Fruit fly (Drosophila melanogaster): ENCODE measurements around the gene tal-1A.

Gene tal-1A

dm6 chr3R:13803892-13804710, 8.8 kb upstream of the tal-1A start (continued):
- TF ChIP-seq p53 (GFP tag; optimal IDR thresholded peaks at IDR 0.05) (no peak), tup (GFP tag; optimal IDR thresholded peaks at IDR 0.05) (no peak), CG7556 (GFP tag; optimal IDR thresholded peaks at IDR 0.05) (peak; percentile 78), CG12071 (GFP tag; optimal IDR thresholded peaks at IDR 0.05) (no peak), NK7.1 (GFP tag; optimal IDR thresholded peaks at IDR 0.05) (no peak), prd (optimal IDR thresholded peaks at IDR 0.05) (no peak), prd (GFP tag; IDR thresholded peaks at IDR 0.05) (no peak), Oaz (GFP tag; IDR thresholded peaks at IDR 0.05) (no peak), dan (GFP tag; IDR thresholded peaks at IDR 0.05) (no peak), wdn (GFP tag; IDR thresholded peaks at IDR 0.05) (no peak), CG2129 (GFP tag; IDR thresholded peaks at IDR 0.05; ENCODE audit: partially characterized antibody) (no peak), CG8290 (GFP tag; optimal IDR thresholded peaks at IDR 0.05) (no peak), CG8290 (tag; optimal IDR thresholded peaks at IDR 0.05) (no peak), fd3F (GFP tag; optimal IDR thresholded peaks at IDR 0.05) (no peak), org-1 (GFP tag; optimal IDR thresholded peaks at IDR 0.05) (peak; percentile 9), CG8924 (tag; optimal IDR thresholded peaks at IDR 0.05) (peak; percentile 58), CG11456 (GFP tag; IDR thresholded peaks at IDR 0.05) (no peak), CG17359 (tag; optimal IDR thresholded peaks at IDR 0.05) (peak; percentile 46), Ets97D (GFP tag; optimal IDR thresholded peaks at IDR 0.05) (no peak), CG15696 (tag; optimal IDR thresholded peaks at IDR 0.05) (no peak), CG14860 (GFP tag; IDR thresholded peaks at IDR 0.05; ENCODE audit: partially characterized antibody) (no peak), CG4360 (GFP tag; IDR thresholded peaks at IDR 0.05) (no peak), Bdp1 (GFP tag; optimal IDR thresholded peaks at IDR 0.05) (no peak), sens-2 (GFP tag; IDR thresholded peaks at IDR 0.05) (no peak), slp2 (GFP tag; optimal IDR thresholded peaks at IDR 0.05) (no peak), CG7987 (GFP tag; optimal IDR thresholded peaks at IDR 0.05) (no peak), CG17568 (GFP tag; optimal IDR thresholded peaks at IDR 0.05) (no peak), E2f1 (GFP tag; IDR thresholded peaks at IDR 0.05) (no peak), CG10209 (GFP tag; optimal IDR thresholded peaks at IDR 0.05) (peak; percentile 40), C15 (GFP tag; IDR thresholded peaks at IDR 0.05) (no peak), Ravus (GFP tag; IDR thresholded peaks at IDR 0.05) (no peak), Side (GFP tag; optimal IDR thresholded peaks at IDR 0.05) (no peak), CG2116 (GFP tag; optimal IDR thresholded peaks at IDR 0.05) (no peak), CG13775 (GFP tag; optimal IDR thresholded peaks at IDR 0.05) (no peak), CG3847 (GFP tag; IDR thresholded peaks at IDR 0.05) (peak; percentile 32; the same call in 1 of the 2 replicates), Dek (tag; optimal IDR thresholded peaks at IDR 0.05) (peak; percentile 29), CG12155 (GFP tag; optimal IDR thresholded peaks at IDR 0.05) (no peak), stc (GFP tag; IDR thresholded peaks at IDR 0.05) (no peak), lilli (GFP tag; optimal IDR thresholded peaks at IDR 0.05) (no peak), onecut (GFP tag; IDR thresholded peaks at IDR 0.05) (peak; percentile 28), CG2712 (tag; optimal IDR thresholded peaks at IDR 0.05) (peak; percentile 72), crc (GFP tag; optimal IDR thresholded peaks at IDR 0.05) (no peak), B-H2 (GFP tag; optimal IDR thresholded peaks at IDR 0.05) (no peak), run (tag; optimal IDR thresholded peaks at IDR 0.05) (no peak), Sox100B (GFP tag; optimal IDR thresholded peaks at IDR 0.05) (peak; percentile 64), Poxn (GFP tag; IDR thresholded peaks at IDR 0.05) (no peak), trem (tag; optimal IDR thresholded peaks at IDR 0.05) (no peak), CG7963 (GFP tag; IDR thresholded peaks at IDR 0.05; ENCODE audit: partially characterized antibody) (no peak), CG13296 (GFP tag; optimal IDR thresholded peaks at IDR 0.05) (peak; percentile 46), ftz-f1 (GFP tag; optimal IDR thresholded peaks at IDR 0.05) (no peak), ranshi (GFP tag; IDR thresholded peaks at IDR 0.05) (no peak)

Measured in whole organism, embryonic.